Worm (Caenorhabditis elegans) whole organism, L1 larva: ENCODE results near the gene math-9.

ENCODE experiments used
- alr-1 ChIP-seq: fragments of 200-800 bp; sonication (Bioruptor generic); optimal IDR thresholded peaks from 2 replicates; lab custom pipeline; 2018; ENCODE audit warnings: borderline replicate concordance, mild to moderate bottlenecking, missing genetic modification characterization, missing compliant biosample characterization
- aly-2 ChIP-seq: fragments of 150-350 bp; optimal IDR thresholded peaks from 2 replicates; lab custom pipeline; 2014; ENCODE audit warnings: missing biosample characterization, missing genetic modification characterization
- blmp-1 ChIP-seq: fragments of 150-350 bp; optimal IDR thresholded peaks from 2 replicates; lab custom pipeline; 2014; ENCODE audit warnings: missing biosample characterization, missing genetic modification characterization
- ceh-82 ChIP-seq, 3 experiments: fragments of 150-350 bp in 1 of 3; sonication (generic microtip) in 2 of 3; optimal IDR thresholded peaks; 2 replicates each; lab custom pipeline; 2014 to 2017; ENCODE audit warnings: missing biosample characterization in 3 of 3, missing genetic modification characterization in 3 of 3
- grh-1 ChIP-seq: fragments of 200-800 bp; sonication (Bioruptor generic); IDR thresholded peaks from 2 replicates; pipeline ENCODE4 v1.3.6; 2022; ENCODE audit warnings: missing genetic modification reagents, missing genetic modification characterization, missing compliant biosample characterization
- isw-1 ChIP-seq: fragments of 200-800 bp; sonication (Bioruptor generic); IDR thresholded peaks from 2 replicates; pipeline ENCODE4 v1.3.6; 2022; ENCODE audit warnings: missing genetic modification characterization, missing compliant biosample characterization
- mdl-1 ChIP-seq, 2 experiments: fragments of 150-350 bp; optimal IDR thresholded peaks; 2 replicates each; lab custom pipeline; 2014 to 2017; ENCODE audit warnings: missing biosample characterization in 2 of 2, missing genetic modification characterization in 2 of 2, inconsistent platforms in 1 of 2
- nhr-11 ChIP-seq: fragments of 150-350 bp; optimal IDR thresholded peaks from 2 replicates; lab custom pipeline; 2014; ENCODE audit warnings: missing biosample characterization, missing genetic modification characterization
- nhr-28 ChIP-seq: fragments of 150-350 bp; optimal IDR thresholded peaks from 2 replicates; lab custom pipeline; 2014; ENCODE audit warnings: missing biosample characterization, missing genetic modification characterization
- pag-3 ChIP-seq: sonication (generic microtip); optimal IDR thresholded peaks from 2 replicates; lab custom pipeline; 2017; ENCODE audit warnings: missing genetic modification characterization, mild to moderate bottlenecking, missing compliant biosample characterization, antibody characterized with exemption, borderline replicate concordance; ENCODE audit not compliant: insufficient read depth
- snpc-4 ChIP-seq: fragments of 150-350 bp; optimal IDR thresholded peaks from 2 replicates; lab custom pipeline; 2014; ENCODE audit warnings: missing biosample characterization, missing genetic modification characterization
- sup-37 ChIP-seq: fragments of 200-800 bp; sonication (Bioruptor generic); optimal IDR thresholded peaks from 2 replicates; lab custom pipeline; 2018; ENCODE audit warnings: mild to moderate bottlenecking, missing genetic modification characterization, missing compliant biosample characterization

DNA sequence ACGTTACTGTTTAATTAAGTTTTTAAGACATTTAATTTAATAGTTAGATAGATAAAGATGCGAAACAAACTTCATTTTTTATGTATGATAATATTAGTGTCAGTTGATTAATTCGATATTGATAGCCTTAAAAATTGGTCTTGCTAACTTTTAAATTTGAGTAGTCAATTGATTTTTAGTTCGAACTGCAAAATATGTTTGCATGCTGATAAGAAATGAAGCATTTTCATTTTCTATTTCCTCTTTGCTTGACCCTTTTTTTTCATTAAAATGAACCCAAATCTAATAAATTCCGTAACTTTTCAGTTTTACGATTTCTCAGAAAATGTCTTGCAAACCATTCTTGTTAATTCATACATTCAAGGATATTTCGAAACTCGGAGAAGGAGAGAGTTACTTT lies 14.5 kb upstream of the math-9 start, which contains the start of gene math-22:
- no peak for TF ChIP-seq snpc-4
- TF ChIP-seq nhr-11 (tag; lab: Kevin White, UChicago): no peak
- TF ChIP-seq ceh-82 (tag; optimal IDR thresholded peaks at IDR 0.05; lab: Kevin White, UChicago): no peak
- no peak for TF ChIP-seq nhr-28 (tag; lab: Kevin White, UChicago)
- no peak for TF ChIP-seq alr-1 (tag; lab: Kevin White, UChicago)
- TF ChIP-seq grh-1 (GFP tag; lab: Robert Waterston, UW): no peak
- TF ChIP-seq pag-3 (tag; lab: Kevin White, UChicago): no peak
- no peak for TF ChIP-seq blmp-1 (tag; lab: Kevin White, UChicago)
- TF ChIP-seq sup-37 (GFP tag; lab: Kevin White, UChicago): no peak
- no peak for TF ChIP-seq isw-1 (GFP tag; lab: Robert Waterston, UW)
- no peak for TF ChIP-seq aly-2 (tag; lab: Kevin White, UChicago)
- TF ChIP-seq mdl-1 (tag; optimal IDR thresholded peaks at IDR 0.05; lab: Kevin White, UChicago): no peak
